Fruit fly (Drosophila melanogaster) whole organism, adult: Measurements from ENCODE around the gene CG33552.

Experiments used
- CG11617 ChIP-seq: fragments of 200-800 bp; sonication (Bioruptor generic); optimal IDR thresholded peaks from 2 replicates; lab custom pipeline; 2017; ENCODE audit warnings: mild to moderate bottlenecking, missing biosample characterization, missing genetic modification reagents, missing genetic modification characterization
- CG12768 ChIP-seq: fragments of 200-800 bp; sonication (Bioruptor generic); optimal IDR thresholded peaks from 2 replicates; lab custom pipeline; 2017; ENCODE audit warnings: missing biosample characterization, missing genetic modification characterization, mild to moderate bottlenecking, moderate library complexity, missing genetic modification reagents
- CG14711 ChIP-seq: fragments of 200-800 bp; sonication (Bioruptor generic); optimal IDR thresholded peaks from 2 replicates; lab custom pipeline; 2018; ENCODE audit warnings: missing biosample characterization, mild to moderate bottlenecking, missing genetic modification characterization, moderate library complexity
- CG1620 ChIP-seq: fragments of 200-800 bp; sonication (Bioruptor generic); optimal IDR thresholded peaks from 2 replicates; lab custom pipeline; 2016; ENCODE audit warnings: missing biosample characterization, missing genetic modification characterization
- CG33017 ChIP-seq: fragments of 200-800 bp; sonication (Bioruptor generic); optimal IDR thresholded peaks from 2 replicates; lab custom pipeline; 2018; ENCODE audit warnings: missing biosample characterization, mild to moderate bottlenecking, missing genetic modification characterization, moderate library complexity
- CG5204 ChIP-seq: fragments of 200-800 bp; sonication (Bioruptor generic); optimal IDR thresholded peaks from 2 replicates; lab custom pipeline; 2016; ENCODE audit warnings: missing biosample characterization, missing genetic modification characterization
- CG7045 ChIP-seq: fragments of 200-800 bp; sonication (Bioruptor generic); optimal IDR thresholded peaks from 2 replicates; lab custom pipeline; 2017; ENCODE audit warnings: missing biosample characterization, mild to moderate bottlenecking, missing genetic modification characterization
- CG7101 ChIP-seq: fragments of 200-800 bp; sonication (Bioruptor generic); optimal IDR thresholded peaks from 2 replicates; lab custom pipeline; 2018; ENCODE audit warnings: missing biosample characterization, mild to moderate bottlenecking, missing genetic modification characterization, moderate library complexity
- Clk ChIP-seq: fragments of 200-800 bp; sonication (Bioruptor generic); optimal IDR thresholded peaks from 2 replicates; lab custom pipeline; 2017; ENCODE audit warnings: missing biosample characterization, missing genetic modification characterization
- Crg-1 ChIP-seq: fragments of 200-800 bp; sonication (Bioruptor generic); optimal IDR thresholded peaks from 2 replicates; lab custom pipeline; 2016; ENCODE audit warnings: missing biosample characterization, missing genetic modification characterization
- Hr96 ChIP-seq: fragments of 200-800 bp; sonication (Bioruptor generic); optimal IDR thresholded peaks from 2 replicates; lab custom pipeline; 2016; ENCODE audit warnings: missing biosample characterization, missing genetic modification characterization
- Mnt ChIP-seq: fragments of 200-800 bp; sonication (Bioruptor generic); optimal IDR thresholded peaks from 2 replicates; lab custom pipeline; 2016; ENCODE audit warnings: missing biosample characterization, mild to moderate bottlenecking, missing genetic modification characterization
- bab1 ChIP-seq: fragments of 200-800 bp; sonication (Bioruptor generic); optimal IDR thresholded peaks from 3 replicates; lab custom pipeline; 2019; ENCODE audit warnings: missing biosample characterization, mild to moderate bottlenecking, missing genetic modification characterization, moderate library complexity
- cic ChIP-seq: fragments of 200-800 bp; sonication (Bioruptor generic); optimal IDR thresholded peaks from 2 replicates; lab custom pipeline; 2017; ENCODE audit warnings: missing biosample characterization, mild to moderate bottlenecking, missing genetic modification characterization, moderate library complexity
- cnc ChIP-seq, 2 experiments: fragments of >200 bp; optimal IDR thresholded peaks; 2 replicates each; lab custom pipeline; 2017
- kay ChIP-seq: fragments of 200-800 bp; sonication (Bioruptor generic); peaks from one replicate; lab custom pipeline; 2016; ENCODE audit warnings: missing biosample characterization, missing genetic modification characterization, borderline replicate concordance
- ovo ChIP-seq: fragments of 200-800 bp; sonication (Bioruptor generic); optimal IDR thresholded peaks from 2 replicates; lab custom pipeline; 2016; ENCODE audit warnings: missing biosample characterization, missing genetic modification characterization
- pad ChIP-seq: fragments of 200-800 bp; sonication (Bioruptor generic); optimal IDR thresholded peaks from 3 replicates; lab custom pipeline; 2017; ENCODE audit warnings: missing biosample characterization, missing genetic modification characterization, mild to moderate bottlenecking, moderate library complexity, missing genetic modification reagents
- tj ChIP-seq: fragments of 200-800 bp; sonication (Bioruptor generic); optimal IDR thresholded peaks from 3 replicates; lab custom pipeline; 2017; ENCODE audit warnings: missing biosample characterization, mild to moderate bottlenecking, missing genetic modification characterization, moderate library complexity
- toe ChIP-seq: fragments of 200-800 bp; sonication (Bioruptor generic); optimal IDR thresholded peaks from 2 replicates; lab custom pipeline; 2016; ENCODE audit warnings: missing biosample characterization, missing genetic modification characterization

CG33552 gene

DNA sequence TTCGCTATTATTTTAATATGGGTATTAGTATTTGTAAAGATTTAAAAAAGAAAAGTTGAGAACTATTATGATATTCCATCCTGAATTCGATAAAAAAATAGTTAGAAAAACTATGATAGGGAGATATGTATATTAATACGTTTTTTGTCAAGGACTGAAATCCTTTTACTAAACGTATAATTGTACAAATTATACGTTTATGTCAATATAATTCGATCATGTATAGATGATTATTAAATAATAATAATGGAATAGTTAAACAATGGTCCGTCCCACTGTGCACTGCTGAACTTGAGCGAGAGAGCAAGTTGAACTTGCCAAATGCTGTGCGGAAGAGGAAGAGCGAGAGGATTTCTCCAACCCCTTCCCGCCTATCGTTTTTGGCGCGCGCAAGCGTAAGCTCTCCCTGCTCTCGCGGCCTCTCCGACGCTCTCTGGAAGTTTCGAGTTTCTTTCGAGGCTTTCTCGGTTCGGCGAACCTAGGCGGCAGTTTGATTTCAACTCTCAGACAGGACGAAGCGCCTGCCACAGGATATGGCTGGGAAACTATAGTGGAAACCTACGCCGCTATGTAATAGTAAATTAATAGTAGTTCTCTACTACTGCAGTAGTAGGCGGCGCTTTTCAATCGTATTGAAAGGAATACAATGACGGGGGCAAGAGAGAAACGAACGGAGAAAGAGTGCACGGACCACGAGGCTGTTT lies 2.8 kb downstream of the CG33552 start:
- TF ChIP-seq tj, result peak; percentile 2
- no peak for TF ChIP-seq Clk (GFP tag; lab: Kevin White, UChicago)
- no peak for TF ChIP-seq CG12768 (GFP tag; lab: Kevin White, UChicago)
- no peak for TF ChIP-seq cnc (optimal IDR thresholded peaks at IDR 0.05; lab: Kevin White, UChicago)
- TF ChIP-seq CG5204 (GFP tag; lab: Kevin White, UChicago), result no peak
- peak; percentile 25 for TF ChIP-seq cic (GFP tag; lab: Kevin White, UChicago)
- peak; percentile 4 for TF ChIP-seq pad (GFP tag; lab: Kevin White, UChicago)
- TF ChIP-seq CG7101 (tag; lab: Kevin White, UChicago), result peak; percentile 40
- TF ChIP-seq ovo (GFP tag; lab: Kevin White, UChicago), result no peak
- TF ChIP-seq CG11617 (GFP tag; lab: Kevin White, UChicago), result peak; percentile 10
- TF ChIP-seq Crg-1, result no peak
- peak; percentile 39 for TF ChIP-seq CG14711 (tag; lab: Kevin White, UChicago)
- no peak for TF ChIP-seq CG7045 (GFP tag; lab: Kevin White, UChicago)
- TF ChIP-seq bab1 (GFP tag; lab: Kevin White, UChicago), result peak; percentile 38
- TF ChIP-seq CG33017, result no peak
- no peak for TF ChIP-seq Mnt (GFP tag; lab: Kevin White, UChicago)
- no peak for TF ChIP-seq CG1620 (GFP tag; lab: Kevin White, UChicago)
- TF ChIP-seq kay, result peak; percentile 28
- no peak for TF ChIP-seq Hr96 (GFP tag; lab: Kevin White, UChicago)
- no peak for TF ChIP-seq toe (GFP tag; lab: Kevin White, UChicago)

DNA sequence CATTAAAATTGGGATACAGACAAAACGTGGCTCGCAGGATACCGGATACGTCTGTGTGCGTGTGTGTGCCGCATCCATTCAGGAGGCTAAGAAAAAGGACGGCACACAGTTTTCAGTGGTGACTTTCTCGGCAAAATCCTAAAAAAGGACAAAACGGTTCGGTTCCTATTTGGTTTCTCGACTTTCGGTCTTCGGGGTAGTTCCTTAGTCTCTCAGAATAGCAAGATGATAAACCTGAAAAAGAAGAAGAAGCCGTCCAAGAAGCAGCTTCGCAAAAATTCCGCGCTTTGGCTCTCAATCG lies 3.3 kb downstream of the CG33552 start:
- TF ChIP-seq cnc (optimal IDR thresholded peaks at IDR 0.05; lab: Kevin White, UChicago) (no peak), Mnt (GFP tag; lab: Kevin White, UChicago) (no peak), CG5204 (GFP tag; lab: Kevin White, UChicago) (no peak), ovo (GFP tag; lab: Kevin White, UChicago) (no peak), CG1620 (GFP tag; lab: Kevin White, UChicago) (no peak), CG33017 (no peak), CG7101 (tag; lab: Kevin White, UChicago) (no peak), kay (no peak), CG11617 (GFP tag; lab: Kevin White, UChicago) (no peak), Clk (GFP tag; lab: Kevin White, UChicago) (no peak), pad (GFP tag; lab: Kevin White, UChicago) (no peak), Hr96 (GFP tag; lab: Kevin White, UChicago) (no peak), bab1 (GFP tag; lab: Kevin White, UChicago) (no peak), toe (GFP tag; lab: Kevin White, UChicago) (no peak), CG7045 (GFP tag; lab: Kevin White, UChicago) (no peak), tj (no peak)

DNA sequence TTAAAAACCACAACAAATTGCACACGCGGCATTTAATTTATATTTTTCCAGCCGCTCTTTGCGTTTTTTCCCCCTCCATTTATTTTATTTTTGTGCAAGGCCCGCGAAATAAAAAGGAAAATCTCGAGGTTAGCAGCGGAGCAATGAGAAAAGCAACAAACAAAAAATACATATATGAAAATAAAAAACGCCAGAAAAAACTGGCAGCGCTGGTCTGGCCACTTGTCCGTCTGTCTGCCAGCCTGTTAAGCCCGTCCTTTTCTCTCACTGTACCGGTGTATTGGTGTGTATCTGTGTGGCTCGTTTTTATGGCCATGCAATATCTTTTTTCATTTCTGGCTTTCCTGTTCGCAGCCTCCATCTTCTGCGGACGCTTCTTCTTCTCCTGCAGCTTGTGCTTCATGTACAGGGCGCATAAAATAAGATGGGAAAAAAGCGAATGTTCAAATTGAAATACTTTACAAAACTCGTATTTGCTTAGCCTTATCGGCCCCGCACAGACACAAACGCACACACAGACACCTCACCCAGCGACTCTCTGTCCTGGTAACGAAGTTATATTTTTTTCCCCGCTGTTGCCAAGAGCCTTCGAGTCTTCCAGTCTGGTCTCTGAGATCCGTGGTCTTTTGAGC lies 4.2 kb downstream of the CG33552 start:
- no peak for TF ChIP-seq CG12768 (GFP tag; lab: Kevin White, UChicago)
- no peak for TF ChIP-seq CG11617 (GFP tag; lab: Kevin White, UChicago)
- no peak for TF ChIP-seq Clk (GFP tag; lab: Kevin White, UChicago)
- peak; percentile 96 for TF ChIP-seq tj
- TF ChIP-seq CG7045 (GFP tag; lab: Kevin White, UChicago), result no peak
- TF ChIP-seq bab1 (GFP tag; lab: Kevin White, UChicago), result no peak

DNA sequence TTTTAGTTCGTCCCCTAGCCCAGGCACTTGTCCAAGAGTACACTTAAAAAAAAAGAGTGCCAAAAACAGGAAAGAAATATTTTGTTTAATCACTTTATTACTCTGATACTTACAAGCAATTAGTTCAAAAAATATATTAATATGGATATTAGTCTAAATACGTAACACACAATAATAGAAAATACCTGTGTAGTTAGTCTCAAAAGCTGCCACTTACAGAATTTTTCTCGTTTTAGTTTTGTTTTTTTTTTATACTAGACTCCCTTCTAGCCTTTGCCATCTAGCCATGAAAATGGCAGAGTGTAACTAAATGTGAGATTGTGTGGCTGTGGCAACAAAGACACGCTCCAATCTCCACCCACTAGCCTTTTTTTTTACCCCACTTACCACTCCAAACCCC lies 5.6 kb downstream of the CG33552 start:
- TF ChIP-seq toe (GFP tag; lab: Kevin White, UChicago) (no peak), tj (no peak), bab1 (GFP tag; lab: Kevin White, UChicago) (no peak), CG33017 (no peak), cnc (optimal IDR thresholded peaks at IDR 0.05; lab: Kevin White, UChicago) (no peak), CG12768 (GFP tag; lab: Kevin White, UChicago) (no peak), CG1620 (GFP tag; lab: Kevin White, UChicago) (no peak), CG7045 (GFP tag; lab: Kevin White, UChicago) (no peak), CG11617 (GFP tag; lab: Kevin White, UChicago) (no peak), Hr96 (GFP tag; lab: Kevin White, UChicago) (no peak)

DNA sequence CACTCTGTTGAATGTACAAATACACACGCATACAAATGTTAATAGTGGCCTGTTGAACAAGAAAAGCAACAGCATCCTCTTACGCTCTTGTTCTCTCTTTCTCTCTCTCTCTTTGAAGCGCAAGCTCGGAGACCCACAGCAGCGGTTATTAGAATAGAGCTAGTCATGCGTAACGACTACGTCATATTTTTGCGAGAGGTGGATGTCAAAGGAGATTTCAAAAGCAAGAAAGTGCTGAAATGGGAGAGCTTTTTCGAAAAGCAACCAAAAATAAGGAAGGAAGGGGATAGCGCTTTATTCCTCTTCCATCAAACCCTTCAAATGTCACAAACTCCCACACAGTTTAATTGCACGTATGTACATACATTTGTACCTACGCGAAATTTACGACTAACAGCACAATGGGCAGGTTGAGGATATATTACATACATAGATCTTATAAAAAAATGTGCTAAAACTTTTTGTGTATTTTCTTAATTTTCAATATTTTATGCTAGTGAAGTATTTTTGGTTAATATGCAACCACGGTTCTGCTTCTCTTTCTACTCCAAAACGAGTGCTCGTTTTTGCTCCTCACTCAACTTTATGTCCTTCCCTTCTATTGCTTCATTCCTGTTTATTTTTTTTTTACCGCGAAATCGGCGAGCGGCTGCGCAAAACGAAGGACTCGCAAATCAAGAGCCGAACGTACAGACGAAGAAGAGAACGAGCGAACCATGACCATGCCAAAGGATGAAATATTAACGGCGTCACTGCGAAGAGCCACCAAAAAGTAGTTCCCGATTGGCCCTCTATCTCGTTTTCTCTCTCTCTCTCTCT lies 7.7 kb downstream of the CG33552 start:
- peak; percentile 85 for TF ChIP-seq kay
- no peak for TF ChIP-seq CG33017
- peak; percentile 32 for TF ChIP-seq CG5204 (GFP tag; lab: Kevin White, UChicago)

DNA sequence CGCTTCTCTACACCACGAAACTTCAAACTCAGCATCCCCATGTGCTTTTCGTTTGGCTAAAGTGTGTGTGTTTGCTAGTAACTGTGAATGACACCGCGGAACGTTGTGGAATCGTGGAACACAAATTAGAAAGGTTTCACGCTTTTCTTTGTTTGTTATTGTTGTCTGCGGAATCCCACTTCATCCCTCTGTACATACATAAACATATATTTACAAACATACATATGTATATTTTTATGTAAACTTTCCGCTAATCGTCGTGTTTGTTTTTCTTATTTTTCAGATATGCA lies 8.3 kb downstream of the CG33552 start:
- TF ChIP-seq Mnt (GFP tag; lab: Kevin White, UChicago) (peak; percentile 2), CG12768 (GFP tag; lab: Kevin White, UChicago) (no peak), Clk (GFP tag; lab: Kevin White, UChicago) (no peak)
